Worm (Caenorhabditis elegans): ENCODE measurements around the gene gsto-1.
A peak's percentile ranks its signal among the peaks of the same experiment; 100 is the strongest.

gsto-1 gene

ce11 chrIII:7928549-7929129, 18.2 kb downstream of the gsto-1 start, which contains the start of the genes C29E4.13 and npp-15:
C29E4.13 (minus strand) TSS chrIII:7928717.
npp-15 (plus strand) TSS chrIII:7929043.
- TF ChIP-seq pax-1 (tag; optimal IDR thresholded peaks at IDR 0.05) (no peak), nfya-1 (tag; optimal IDR thresholded peaks at IDR 0.05) (peak; percentile 20)

- TF ChIP-seq pha-4 (tag; optimal IDR thresholded peaks at IDR 0.05) (no peak), zip-5 (tag; optimal IDR thresholded peaks at IDR 0.05) (no peak), ets-4 (tag; optimal IDR thresholded peaks at IDR 0.05) (no peak), ceh-2 (tag; optimal IDR thresholded peaks at IDR 0.05) (peak; percentile 11)
Measured at ce11 chrIII:7925968-7926367, 20.9 kb downstream of the gsto-1 start.

ce11 chrIII:7924821-7925220, 22.0 kb downstream of the gsto-1 start, which contains the start of gene tag-250:
tag-250 (minus strand) TSS chrIII:7924921.
- no peak for TF ChIP-seq ceh-45 (GFP tag; IDR thresholded peaks at IDR 0.05)
- TF ChIP-seq syd-9 (tag; optimal IDR thresholded peaks at IDR 0.05): no peak
- no peak for TF ChIP-seq ceh-6 (GFP tag; optimal IDR thresholded peaks at IDR 0.05)
- TF ChIP-seq ceh-9 (tag; optimal IDR thresholded peaks at IDR 0.05): no peak
- no peak for TF ChIP-seq mec-3 (tag; optimal IDR thresholded peaks at IDR 0.05; ENCODE audit: borderline replicate concordance)
- no peak for TF ChIP-seq hlh-13 (GFP tag; optimal IDR thresholded peaks at IDR 0.05)

DNA sequence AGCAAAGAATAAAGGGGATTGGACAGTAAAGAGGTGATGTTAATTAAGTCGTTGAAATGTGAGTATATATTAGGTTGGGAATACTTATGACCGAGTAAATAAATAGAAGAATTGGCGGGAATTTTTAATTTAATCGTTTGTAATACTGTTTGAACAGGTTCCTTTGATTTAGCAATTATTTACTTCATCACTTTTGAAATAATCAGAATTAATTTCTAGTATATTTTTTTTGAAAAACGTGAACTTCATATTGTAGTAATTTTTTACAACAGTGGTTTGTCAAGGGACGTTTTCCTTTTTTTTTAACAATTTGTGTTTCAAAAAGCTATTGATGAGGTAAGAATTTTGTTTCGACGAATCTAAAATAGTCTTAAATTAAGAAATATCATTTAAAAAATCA, 24.6 kb downstream of the gsto-1 start, which contains the start of gene C29E4.17:
Gene C29E4.17 (plus strand): TSS at position 301 of the 400 bp plus-strand sequence.
- no peak for TF ChIP-seq nhr-11 (tag; optimal IDR thresholded peaks at IDR 0.05)
- no peak for TF ChIP-seq ztf-16 (tag; optimal IDR thresholded peaks at IDR 0.05)
- no peak for TF ChIP-seq rnt-1 (tag; optimal IDR thresholded peaks at IDR 0.05)
- TF ChIP-seq ets-4 (tag; optimal IDR thresholded peaks at IDR 0.05): no peak
- no peak for TF ChIP-seq nhr-232 (tag; optimal IDR thresholded peaks at IDR 0.05)
- TF ChIP-seq fkh-6 (tag; optimal IDR thresholded peaks at IDR 0.05): no peak
- TF ChIP-seq ceh-18 (tag; optimal IDR thresholded peaks at IDR 0.05): no peak
- no peak for TF ChIP-seq fax-1 (tag; optimal IDR thresholded peaks at IDR 0.05)
- no peak for TF ChIP-seq pqm-1 (tag; optimal IDR thresholded peaks at IDR 0.05)
- no peak for TF ChIP-seq hlh-13 (GFP tag; optimal IDR thresholded peaks at IDR 0.05)
- TF ChIP-seq T23F11.4 (GFP tag; optimal IDR thresholded peaks at IDR 0.05): no peak
- TF ChIP-seq hlh-6 (tag; optimal IDR thresholded peaks at IDR 0.05): no peak
- no peak for TF ChIP-seq hlh-15 (tag; optimal IDR thresholded peaks at IDR 0.05)
- no peak for TF ChIP-seq K09A11.1 (tag; optimal IDR thresholded peaks at IDR 0.05; ENCODE audit: insufficient read depth)
- no peak for TF ChIP-seq mec-3 (tag; optimal IDR thresholded peaks at IDR 0.05; ENCODE audit: borderline replicate concordance)
- no peak for TF ChIP-seq F13H6.1 (tag; optimal IDR thresholded peaks at IDR 0.05)
- no peak for TF ChIP-seq zip-5 (tag; optimal IDR thresholded peaks at IDR 0.05)
- TF ChIP-seq unc-42 (tag; optimal IDR thresholded peaks at IDR 0.05): no peak

ce11 chrIII:7919823-7920222, 27.0 kb downstream of the gsto-1 start, which contains the start of gene C29E4.14:
C29E4.14 (plus strand) TSS chrIII:7920123.
- TF ChIP-seq ets-4 (tag; optimal IDR thresholded peaks at IDR 0.05) (no peak), sox-4 (tag; optimal IDR thresholded peaks at IDR 0.05) (no peak), ttx-3 (tag; optimal IDR thresholded peaks at IDR 0.05) (no peak), fax-1 (tag; optimal IDR thresholded peaks at IDR 0.05) (no peak), unc-55 (GFP tag; optimal IDR thresholded peaks at IDR 0.05) (no peak), ceh-34 (tag; optimal IDR thresholded peaks at IDR 0.05) (no peak), ceh-30 (tag; optimal IDR thresholded peaks at IDR 0.05) (no peak), elt-2 (tag; optimal IDR thresholded peaks at IDR 0.05) (no peak)

DNA sequence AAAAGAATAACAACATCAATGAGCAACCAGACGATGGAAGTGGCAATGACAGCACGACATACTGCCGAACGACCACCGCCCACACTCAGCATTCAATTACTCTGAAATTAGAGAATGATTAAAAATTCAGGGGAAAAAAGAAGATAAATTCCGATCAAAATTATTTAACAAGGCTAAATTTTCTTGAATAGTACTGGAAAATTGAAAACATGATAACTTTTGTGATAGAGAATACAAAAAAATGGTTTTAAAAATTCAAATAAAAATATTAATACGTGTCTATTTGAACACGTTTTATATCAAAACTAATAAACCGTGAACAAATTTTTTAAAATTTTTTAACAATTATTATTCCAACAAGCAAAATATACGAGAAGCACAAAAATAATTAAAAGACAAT, 29.2 kb downstream of the gsto-1 start, which contains the start of gene gly-3:
Gene gly-3 (minus strand): TSS at position 101 of the 400 bp plus-strand sequence.
- TF ChIP-seq ceh-6 (GFP tag; optimal IDR thresholded peaks at IDR 0.05): no peak
- TF ChIP-seq ama-1 (optimal IDR thresholded peaks at IDR 0.05): no peak
- no peak for TF ChIP-seq K09A11.1 (tag; optimal IDR thresholded peaks at IDR 0.05; ENCODE audit: insufficient read depth)
- TF ChIP-seq dmd-4 (tag; optimal IDR thresholded peaks at IDR 0.05; ENCODE audit: borderline replicate concordance): no peak
- no peak for TF ChIP-seq ceh-18 (tag; optimal IDR thresholded peaks at IDR 0.05)
- TF ChIP-seq pag-3 (tag; optimal IDR thresholded peaks at IDR 0.05; ENCODE audit: borderline replicate concordance): no peak
- no peak for TF ChIP-seq hlh-13 (GFP tag; optimal IDR thresholded peaks at IDR 0.05)
- no peak for TF ChIP-seq ceh-31 (tag; optimal IDR thresholded peaks at IDR 0.05)
- TF ChIP-seq dve-1 (tag; optimal IDR thresholded peaks at IDR 0.05): no peak
- TF ChIP-seq fax-1 (tag; optimal IDR thresholded peaks at IDR 0.05): no peak
- TF ChIP-seq ceh-9 (tag; optimal IDR thresholded peaks at IDR 0.05): no peak
- no peak for TF ChIP-seq hlh-30 (tag; optimal IDR thresholded peaks at IDR 0.05; ENCODE audit: insufficient read depth)
- no peak for TF ChIP-seq Y22D7AL.16 (tag; optimal IDR thresholded peaks at IDR 0.05)
- no peak for TF ChIP-seq fkh-6 (tag; optimal IDR thresholded peaks at IDR 0.05)
- TF ChIP-seq eyg-1 (tag; optimal IDR thresholded peaks at IDR 0.05): no peak
- TF ChIP-seq nfya-1 (tag; optimal IDR thresholded peaks at IDR 0.05): no peak
- no peak for TF ChIP-seq pha-2 (tag; optimal IDR thresholded peaks at IDR 0.05)
- TF ChIP-seq rnt-1 (tag; optimal IDR thresholded peaks at IDR 0.05): no peak
- no peak for TF ChIP-seq syd-9 (tag; optimal IDR thresholded peaks at IDR 0.05)
